Worm (Caenorhabditis elegans): ENCODE data around the gene mrps-25.

- TF ChIP-seq lin-13 (GFP tag; optimal IDR thresholded peaks at IDR 0.05), result no peak
- peak; percentile 75 for TF ChIP-seq lin-39 (tag; optimal IDR thresholded peaks at IDR 0.05)
- TF ChIP-seq unc-86 (tag; optimal IDR thresholded peaks at IDR 0.05), result no peak
- TF ChIP-seq nhr-76 (tag; optimal IDR thresholded peaks at IDR 0.05), result no peak
- TF ChIP-seq C04F5.9 (tag; optimal IDR thresholded peaks at IDR 0.05), result no peak
These were observed 50.5 kb downstream of the mrps-25 start, which contains the start of gene ost-1 for ce11 chrIV:1107190-1107589.
